Worm (Caenorhabditis elegans): ENCODE measurements around the gene sms-3.

- TF ChIP-seq W03F9.2 (tag; optimal IDR thresholded peaks at IDR 0.05) (no peak), him-1 (tag; optimal IDR thresholded peaks at IDR 0.05) (no peak), dao-5 (tag; optimal IDR thresholded peaks at IDR 0.05) (no peak)
Observed at ce11 chrIII:1543406-1544011, 57.4 kb downstream of the sms-3 start.
